Fruit fly (Drosophila melanogaster) whole organism, embryonic: ENCODE results near the gene CG31176.
A peak's percentile ranks its signal among the peaks of the same experiment; 100 is the strongest.

Experiments
- B-H2 ChIP-seq: fragments of 200-800 bp; sonication (Bioruptor generic); optimal IDR thresholded peaks from 2 replicates; lab custom pipeline; 2018; ENCODE audit warnings: missing biosample characterization, mild to moderate bottlenecking, missing genetic modification characterization
- CG10209 ChIP-seq: fragments of 200-800 bp; sonication (Bioruptor generic); optimal IDR thresholded peaks from 3 replicates; lab custom pipeline; 2017; ENCODE audit warnings: missing biosample characterization, mild to moderate bottlenecking, missing genetic modification characterization, missing genetic modification reagents
- CG10543 ChIP-seq: fragments of 200-800 bp; sonication (Bioruptor generic); optimal IDR thresholded peaks from 3 replicates; lab custom pipeline; 2017; ENCODE audit warnings: missing biosample characterization, mild to moderate bottlenecking, missing genetic modification characterization, moderate library complexity
- CG11560 ChIP-seq: fragments of 200-800 bp; sonication (Bioruptor generic); IDR thresholded peaks from 3 replicates; pipeline ENCODE4 v1.3.6; 2022; ENCODE audit warnings: missing biosample characterization, missing genetic modification characterization
- CG12219 ChIP-seq: fragments of 200-800 bp; sonication (Bioruptor generic); optimal IDR thresholded peaks from 3 replicates; lab custom pipeline; 2018; ENCODE audit warnings: missing biosample characterization, mild to moderate bottlenecking, missing genetic modification characterization
- CG13424 ChIP-seq: fragments of 200-800 bp; sonication (Bioruptor generic); optimal IDR thresholded peaks from 2 replicates; lab custom pipeline; 2019; ENCODE audit warnings: missing biosample characterization, mild to moderate bottlenecking, missing genetic modification characterization, moderate library complexity
- CG1603 ChIP-seq: fragments of 200-800 bp; sonication (Bioruptor generic); optimal IDR thresholded peaks from 2 replicates; lab custom pipeline; 2019; ENCODE audit warnings: missing biosample characterization, mild to moderate bottlenecking, missing genetic modification characterization, moderate library complexity
- CG16779 ChIP-seq: fragments of 200-800 bp; sonication (Bioruptor generic); IDR thresholded peaks from 2 replicates; pipeline ENCODE4 v1.3.6; 2022; ENCODE audit warnings: missing biosample characterization, missing genetic modification characterization
- CG31441 ChIP-seq: fragments of 200-800 bp; sonication (Bioruptor generic); IDR thresholded peaks from 2 replicates; pipeline ENCODE4 v1.3.6; 2022; ENCODE audit warnings: missing biosample characterization, missing genetic modification characterization
- CG3407 ChIP-seq: fragments of 200-800 bp; sonication (Bioruptor generic); optimal IDR thresholded peaks from 2 replicates; lab custom pipeline; 2018; ENCODE audit warnings: missing biosample characterization, mild to moderate bottlenecking, missing genetic modification characterization
- CG34224 ChIP-seq: fragments of 200-800 bp; sonication (Bioruptor generic); IDR thresholded peaks from 3 replicates; pipeline ENCODE4 v1.3.6; 2022; ENCODE audit warnings: missing biosample characterization, missing genetic modification characterization; ENCODE audit not compliant: partially characterized antibody
- CG6791 ChIP-seq: fragments of 200-800 bp; sonication (Bioruptor generic); IDR thresholded peaks from 3 replicates; pipeline ENCODE4 v1.3.6; 2022; ENCODE audit warnings: missing biosample characterization, missing genetic modification characterization; ENCODE audit not compliant: partially characterized antibody
- CG8478 ChIP-seq: fragments of >200 bp; optimal IDR thresholded peaks from 2 replicates; lab custom pipeline; 2018
- Chrac-16 ChIP-seq: fragments of 200-800 bp; sonication (Bioruptor generic); optimal IDR thresholded peaks from 3 replicates; lab custom pipeline; 2016; ENCODE audit warnings: missing biosample characterization, missing genetic modification characterization
- Deaf1 ChIP-seq: fragments of 200-800 bp; optimal IDR thresholded peaks from 3 replicates; lab custom pipeline; 2019; ENCODE audit warnings: missing biosample characterization, mild to moderate bottlenecking, missing genetic modification characterization, moderate library complexity
- Doc2 ChIP-seq: fragments of 200-800 bp; sonication (Bioruptor generic); IDR thresholded peaks from 2 replicates; pipeline ENCODE4 v1.3.6; 2022; ENCODE audit warnings: missing biosample characterization, missing genetic modification characterization
- Ets65A ChIP-seq: fragments of 200-800 bp; sonication (Bioruptor generic); peaks from one replicate; lab custom pipeline; 2016; ENCODE audit warnings: missing biosample characterization, missing genetic modification characterization
- GATAe ChIP-seq: fragments of 200-800 bp; sonication (Bioruptor generic); conservative IDR thresholded peaks from 2 replicates; pipeline ENCODE4 v1.3.6; 2022; ENCODE audit warnings: missing biosample characterization, missing genetic modification characterization
- HmgD ChIP-seq: fragments of 200-800 bp; sonication (Bioruptor generic); optimal IDR thresholded peaks from 3 replicates; lab custom pipeline; 2016; ENCODE audit warnings: missing biosample characterization, missing genetic modification characterization
- HmgZ ChIP-seq: fragments of 200-800 bp; sonication (Bioruptor generic); optimal IDR thresholded peaks from 2 replicates; lab custom pipeline; 2018; ENCODE audit warnings: missing biosample characterization, mild to moderate bottlenecking, missing genetic modification characterization
- Jarid2 ChIP-seq: fragments of 200-800 bp; sonication (Bioruptor generic); optimal IDR thresholded peaks from 3 replicates; lab custom pipeline; 2017; ENCODE audit warnings: mild to moderate bottlenecking, missing biosample characterization, missing genetic modification reagents, missing genetic modification characterization
- Lim3 ChIP-seq: fragments of 200-800 bp; sonication (Bioruptor generic); IDR thresholded peaks from 2 replicates; pipeline ENCODE4 v1.3.6; 2022; ENCODE audit warnings: missing biosample characterization, missing genetic modification characterization
- MESR4 ChIP-seq: fragments of 200-800 bp; sonication (Bioruptor generic); optimal IDR thresholded peaks from 2 replicates; lab custom pipeline; 2018; ENCODE audit warnings: missing biosample characterization, mild to moderate bottlenecking, missing genetic modification characterization, moderate library complexity
- Med ChIP-seq: fragments of 200-800 bp; sonication (Bioruptor generic); peaks from one replicate; lab custom pipeline; 2016; ENCODE audit warnings: missing biosample characterization, missing genetic modification characterization, mild to moderate bottlenecking, inconsistent platforms, moderate library complexity
- Myb ChIP-seq: fragments of 200-800 bp; sonication (Bioruptor generic); optimal IDR thresholded peaks from 2 replicates; lab custom pipeline; 2016; ENCODE audit warnings: missing biosample characterization, missing genetic modification characterization
- Opbp ChIP-seq: fragments of 200-800 bp; sonication (Bioruptor generic); IDR thresholded peaks from 3 replicates; pipeline ENCODE4 v1.3.6; 2022; ENCODE audit warnings: missing biosample characterization, missing genetic modification characterization; ENCODE audit not compliant: partially characterized antibody
- Sox100B ChIP-seq: fragments of 200-800 bp; sonication (Bioruptor generic); optimal IDR thresholded peaks from 3 replicates; lab custom pipeline; 2018; ENCODE audit warnings: missing biosample characterization, mild to moderate bottlenecking, missing genetic modification characterization
- TFAM ChIP-seq: fragments of 200-800 bp; sonication (Bioruptor generic); optimal IDR thresholded peaks from 2 replicates; lab custom pipeline; 2017; ENCODE audit warnings: missing biosample characterization, missing genetic modification characterization, inconsistent platforms
- Trl ChIP-seq, 3 experiments: fragments of >200 bp in 2 of 3; fragments of 200-800 bp in 1 of 3; sonication (Bioruptor generic) in 1 of 3; optimal IDR thresholded peaks; 2 replicates in 1 of 3; 3 replicates in 2 of 3; lab custom pipeline; 2016 to 2017; ENCODE audit warnings: missing biosample characterization in 1 of 3, missing genetic modification characterization in 1 of 3
- amos ChIP-seq: fragments of 200-800 bp; sonication (Bioruptor generic); IDR thresholded peaks from 2 replicates; pipeline ENCODE4 v1.3.6; 2022; ENCODE audit warnings: missing biosample characterization, missing genetic modification characterization; ENCODE audit not compliant: partially characterized antibody
- ato ChIP-seq: fragments of 200-800 bp; sonication (Bioruptor generic); IDR thresholded peaks from 2 replicates; pipeline ENCODE4 v1.3.6; 2022; ENCODE audit warnings: missing biosample characterization, missing genetic modification characterization; ENCODE audit not compliant: partially characterized antibody
- ftz-f1 ChIP-seq: fragments of 200-800 bp; sonication (Bioruptor generic); optimal IDR thresholded peaks from 2 replicates; lab custom pipeline; 2016; ENCODE audit warnings: missing biosample characterization, missing genetic modification characterization
- ind ChIP-seq: fragments of 200-800 bp; sonication (Bioruptor generic); optimal IDR thresholded peaks from 3 replicates; lab custom pipeline; 2016; ENCODE audit warnings: missing biosample characterization, missing genetic modification characterization
- lab ChIP-seq: fragments of 200-800 bp; sonication (Bioruptor generic); optimal IDR thresholded peaks from 3 replicates; lab custom pipeline; 2017; ENCODE audit warnings: missing biosample characterization, missing genetic modification characterization, mild to moderate bottlenecking, moderate library complexity, missing genetic modification reagents
- pros ChIP-seq: fragments of 200-800 bp; sonication (Bioruptor generic); optimal IDR thresholded peaks from 3 replicates; lab custom pipeline; 2019; ENCODE audit warnings: missing biosample characterization, mild to moderate bottlenecking, missing genetic modification characterization, moderate library complexity
- sug ChIP-seq: fragments of 200-800 bp; optimal IDR thresholded peaks from 2 replicates; lab custom pipeline; 2019; ENCODE audit warnings: missing biosample characterization, mild to moderate bottlenecking, missing genetic modification characterization, moderate library complexity

Gene CG31176

dm6 chr3R:21739750-21740319 is 20.4 kb upstream of the CG31176 start, which contains the start of gene CG5849 (continued):
- peak; percentile 68 for TF ChIP-seq GATAe
- peak; percentile 29 for TF ChIP-seq pros (GFP tag; lab: Kevin White, UChicago)
- no peak for TF ChIP-seq Lim3 (GFP tag; lab: Robert Waterston, UW)
- peak; percentile 29 for TF ChIP-seq CG10543 (GFP tag; lab: Kevin White, UChicago)
- 0 out of 2 replicates have a peak, but pooled peaks have one; percentile 26 for TF ChIP-seq ato (GFP tag; lab: Robert Waterston, UW)
- peak; percentile 50 for TF ChIP-seq Med
- TF ChIP-seq CG34224 (GFP tag; lab: Robert Waterston, UW), result 0 out of 3 replicates have a peak, but pooled peaks have one; percentile 12
- TF ChIP-seq MESR4 (GFP tag; lab: Kevin White, UChicago), result no peak
- peak; percentile 83 for TF ChIP-seq lab (GFP tag; lab: Kevin White, UChicago)
- TF ChIP-seq CG6791 (GFP tag; lab: Robert Waterston, UW), result 0 out of 3 replicates have a peak, but pooled peaks have one; percentile 32
- TF ChIP-seq Jarid2 (GFP tag; lab: Kevin White, UChicago), result peak; percentile 80
- peak; percentile 29 for TF ChIP-seq sug (tag; lab: Kevin White, UChicago)
- TF ChIP-seq ftz-f1 (GFP tag; lab: Kevin White, UChicago), result peak; percentile 45
- TF ChIP-seq CG3407 (GFP tag; lab: Kevin White, UChicago), result no peak
- no peak for TF ChIP-seq HmgZ (tag; lab: Kevin White, UChicago)
- peak; percentile 10 for TF ChIP-seq Deaf1 (tag; lab: Kevin White, UChicago)
- peak; percentile 6 to 14 for TF ChIP-seq Trl (optimal IDR thresholded peaks at IDR 0.05; lab: Kevin White, UChicago)
- TF ChIP-seq Trl (GFP tag; optimal IDR thresholded peaks at IDR 0.05; lab: Kevin White, UChicago), result no peak
- TF ChIP-seq Ets65A (GFP tag; lab: Kevin White, UChicago), result peak; percentile 43

dm6 chr3R:21739010-21739409 is 19.6 kb upstream of the CG31176 start, which contains the start of gene CG34034:
Gene CG34034, minus strand, starts transcription at chr3R:21739110.
- TF ChIP-seq CG13424 (tag; lab: Kevin White, UChicago) (no peak), TFAM (no peak), CG16779 (GFP tag; lab: Robert Waterston, UW) (no peak), CG34224 (GFP tag; lab: Robert Waterston, UW) (no peak), Doc2 (GFP tag; lab: Robert Waterston, UW) (no peak), CG3407 (GFP tag; lab: Kevin White, UChicago) (no peak), CG31441 (GFP tag; lab: Robert Waterston, UW) (no peak), Chrac-16 (GFP tag; lab: Kevin White, UChicago) (no peak), amos (GFP tag; lab: Robert Waterston, UW) (no peak), B-H2 (GFP tag; lab: Kevin White, UChicago) (no peak), Opbp (GFP tag; lab: Robert Waterston, UW) (no peak), CG1603 (tag; lab: Kevin White, UChicago) (no peak), CG10209 (no peak), Myb (GFP tag; lab: Kevin White, UChicago) (no peak), lab (GFP tag; lab: Kevin White, UChicago) (no peak)

dm6 chr3R:21737264-21737663 is 17.8 kb upstream of the CG31176 start, which contains the start of gene CG42870:
Gene CG42870, minus strand, starts transcription at chr3R:21737364.
- no peak for TF ChIP-seq CG31441 (GFP tag; lab: Robert Waterston, UW)
- TF ChIP-seq CG8478 (lab: Kevin White, UChicago), result no peak
- no peak for TF ChIP-seq CG12219 (GFP tag; lab: Kevin White, UChicago)
- TF ChIP-seq CG11560 (tag; lab: Robert Waterston, UW), result no peak
- TF ChIP-seq ind (GFP tag; lab: Kevin White, UChicago), result no peak
- TF ChIP-seq HmgD (GFP tag; lab: Kevin White, UChicago), result no peak
- no peak for TF ChIP-seq Sox100B (GFP tag; lab: Kevin White, UChicago)
